Worm (Caenorhabditis elegans): ENCODE measurements around the gene K09A9.8.

DNA sequence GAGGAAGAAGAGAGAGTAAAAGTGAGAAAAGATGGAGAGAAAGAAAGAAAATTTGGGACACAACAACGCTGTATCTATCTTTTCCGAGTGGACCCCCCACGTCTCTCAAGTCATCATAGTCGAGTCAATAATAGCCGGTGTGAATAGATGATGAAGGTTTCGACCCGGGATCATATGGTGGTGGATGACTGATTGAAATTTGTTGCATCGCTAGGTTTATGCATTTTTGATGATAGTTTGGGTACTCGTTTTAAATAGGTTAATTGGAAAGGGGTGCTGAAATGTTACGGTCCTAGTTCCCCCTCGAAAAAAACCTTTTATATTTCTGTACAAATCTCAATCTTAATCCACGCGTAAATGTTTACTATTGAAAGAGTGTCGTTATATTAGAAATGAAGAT is 41.4 kb downstream of the K09A9.8 start:
- TF ChIP-seq snpc-3.4 (tag; optimal IDR thresholded peaks at IDR 0.05) (no peak), nfya-1 (tag; optimal IDR thresholded peaks at IDR 0.05; ENCODE audit: borderline replicate concordance, insufficient read depth) (no peak)
